Worm (Caenorhabditis elegans) whole organism, young adult: Measurements from ENCODE around the gene str-94.

Source experiments
- ZK185.1 ChIP-seq: sonication (generic microtip); optimal IDR thresholded peaks from 2 replicates; lab custom pipeline; 2016; ENCODE audit warnings: mild to moderate bottlenecking, missing genetic modification characterization, missing compliant biosample characterization; ENCODE audit not compliant: poor library complexity, severe bottlenecking
- attf-3 ChIP-seq: fragments of 200-800 bp; sonication (Bioruptor generic); conservative IDR thresholded peaks from 2 replicates; pipeline ENCODE4 v1.3.6; 2022; ENCODE audit warnings: missing genetic modification reagents, missing genetic modification characterization, missing compliant biosample characterization
- him-1 ChIP-seq: sonication (generic microtip); optimal IDR thresholded peaks from 2 replicates; lab custom pipeline; 2016; ENCODE audit warnings: missing genotype, missing genetic modification reagents, missing genetic modification characterization, missing compliant biosample characterization
- madf-8 ChIP-seq: fragments of 200-800 bp; sonication (Bioruptor generic); conservative IDR thresholded peaks from 2 replicates; pipeline ENCODE4 v1.3.6; 2022; ENCODE audit warnings: missing genetic modification reagents, missing genetic modification characterization, missing compliant biosample characterization
- nhr-90 ChIP-seq: sonication (generic microtip); optimal IDR thresholded peaks from 2 replicates; lab custom pipeline; 2016; ENCODE audit warnings: missing genotype, mild to moderate bottlenecking, missing genetic modification characterization, missing compliant biosample characterization
- tbx-9 ChIP-seq: sonication (generic microtip); optimal IDR thresholded peaks from 2 replicates; lab custom pipeline; 2016; ENCODE audit warnings: borderline replicate concordance, missing genetic modification characterization, inconsistent platforms, missing compliant biosample characterization
- ztf-22 ChIP-seq: fragments of 200-800 bp; sonication (Bioruptor generic); optimal IDR thresholded peaks from 2 replicates; lab custom pipeline; 2018; ENCODE audit warnings: mild to moderate bottlenecking, missing genetic modification characterization, moderate library complexity, missing compliant biosample characterization

DNA sequence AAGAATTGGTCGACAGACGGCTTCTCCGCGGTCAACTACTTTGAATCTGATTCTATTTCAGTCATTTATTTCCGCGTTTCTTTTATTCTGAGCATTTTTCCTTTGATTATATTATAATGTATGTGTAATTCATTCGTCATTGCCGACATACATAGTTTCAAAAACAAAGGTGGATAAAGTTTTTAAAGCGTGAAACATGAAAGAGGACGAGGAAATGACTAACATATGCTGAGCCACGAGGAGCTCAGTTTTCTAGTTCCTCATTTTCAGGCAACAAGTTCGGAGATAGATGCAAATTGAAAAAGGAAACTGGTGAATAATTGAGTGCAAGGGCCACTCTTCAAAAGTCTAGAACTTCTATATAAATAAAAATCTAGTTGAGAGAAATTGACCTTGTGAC lies 19.1 kb upstream of the str-94 start:
- TF ChIP-seq him-1 (tag; lab: Kevin White, UChicago) = no peak
- no peak for TF ChIP-seq ztf-22
- TF ChIP-seq tbx-9 (tag; lab: Kevin White, UChicago) = no peak
- TF ChIP-seq attf-3 = no peak
- no peak for TF ChIP-seq ZK185.1 (tag; lab: Kevin White, UChicago)
- no peak for TF ChIP-seq nhr-90 (tag; lab: Kevin White, UChicago)
- TF ChIP-seq madf-8 (GFP tag; lab: Robert Waterston, UW) = no peak
